Fruit fly (Drosophila melanogaster) whole organism, embryonic: Measurements from ENCODE around the gene AlaRS.

Source experiments
- Adf1 ChIP-seq: fragments of 200-800 bp; sonication (Bioruptor generic); IDR thresholded peaks from 2 replicates; pipeline ENCODE4 v1.3.6; 2022; ENCODE audit warnings: missing biosample characterization, missing genetic modification characterization
- Atf-2 ChIP-seq: fragments of 200-800 bp; sonication (Bioruptor generic); optimal IDR thresholded peaks from 2 replicates; lab custom pipeline; 2016; ENCODE audit warnings: missing biosample characterization, missing genetic modification characterization
- C15 ChIP-seq: fragments of 200-800 bp; sonication (Bioruptor generic); IDR thresholded peaks from 3 replicates; pipeline ENCODE4 v1.3.6; 2022; ENCODE audit warnings: missing biosample characterization, missing genetic modification characterization
- CG10979 ChIP-seq: fragments of 200-800 bp; sonication (Bioruptor generic); optimal IDR thresholded peaks from 2 replicates; lab custom pipeline; 2018; ENCODE audit warnings: missing biosample characterization, mild to moderate bottlenecking, missing genetic modification characterization, moderate library complexity
- CG13424 ChIP-seq: fragments of 200-800 bp; sonication (Bioruptor generic); optimal IDR thresholded peaks from 2 replicates; lab custom pipeline; 2019; ENCODE audit warnings: missing biosample characterization, mild to moderate bottlenecking, missing genetic modification characterization, moderate library complexity
- CG14667 ChIP-seq: fragments of 200-800 bp; sonication (Bioruptor generic); IDR thresholded peaks from 2 replicates; pipeline ENCODE4 v1.3.6; 2022; ENCODE audit warnings: missing biosample characterization, missing genetic modification characterization
- CG14710 ChIP-seq: fragments of 200-800 bp; sonication (Bioruptor generic); optimal IDR thresholded peaks from 3 replicates; lab custom pipeline; 2019; ENCODE audit warnings: missing biosample characterization, mild to moderate bottlenecking, missing genetic modification characterization, moderate library complexity
- CG14965 ChIP-seq: fragments of 200-800 bp; sonication (Bioruptor generic); optimal IDR thresholded peaks from 2 replicates; lab custom pipeline; 2016; ENCODE audit warnings: missing biosample characterization, missing genetic modification characterization, borderline replicate concordance
- CG15011 ChIP-seq: fragments of 200-800 bp; sonication (Bioruptor generic); optimal IDR thresholded peaks from 3 replicates; lab custom pipeline; 2018; ENCODE audit warnings: missing biosample characterization, mild to moderate bottlenecking, missing genetic modification characterization
- CG15269 ChIP-seq: fragments of 200-800 bp; sonication (Bioruptor generic); optimal IDR thresholded peaks from 2 replicates; lab custom pipeline; 2018; ENCODE audit warnings: missing biosample characterization, mild to moderate bottlenecking, missing genetic modification characterization, moderate library complexity
- CG1602 ChIP-seq: fragments of 200-800 bp; sonication (Bioruptor generic); optimal IDR thresholded peaks from 3 replicates; lab custom pipeline; 2016; ENCODE audit warnings: missing biosample characterization, missing genetic modification characterization
- CG17328 ChIP-seq: fragments of 200-800 bp; sonication (Bioruptor generic); IDR thresholded peaks from 2 replicates; pipeline ENCODE4 v1.3.6; 2022; ENCODE audit warnings: missing biosample characterization, missing genetic modification characterization
- CG17612 ChIP-seq: fragments of 200-800 bp; sonication (Bioruptor generic); IDR thresholded peaks from 2 replicates; pipeline ENCODE4 v1.3.6; 2022; ENCODE audit warnings: missing biosample characterization, missing genetic modification characterization
- CG17912 ChIP-seq: fragments of 200-800 bp; sonication (Bioruptor generic); optimal IDR thresholded peaks from 2 replicates; lab custom pipeline; 2018; ENCODE audit warnings: missing biosample characterization, mild to moderate bottlenecking, missing genetic modification characterization
- CG3065 ChIP-seq: fragments of 200-800 bp; sonication (Bioruptor generic); optimal IDR thresholded peaks from 2 replicates; lab custom pipeline; 2016; ENCODE audit warnings: missing biosample characterization, missing genetic modification characterization
- CG32772 ChIP-seq: fragments of 200-800 bp; sonication (Bioruptor generic); IDR thresholded peaks from 2 replicates; pipeline ENCODE4 v1.3.6; 2022; ENCODE audit warnings: missing biosample characterization, missing genetic modification characterization
- CG43689 ChIP-seq: fragments of 200-800 bp; sonication (Bioruptor generic); IDR thresholded peaks from 2 replicates; pipeline ENCODE4 v1.3.6; 2022; ENCODE audit warnings: missing biosample characterization, missing genetic modification characterization
- CG6765 ChIP-seq: fragments of 200-800 bp; sonication (Bioruptor generic); optimal IDR thresholded peaks from 3 replicates; lab custom pipeline; 2017; ENCODE audit warnings: missing biosample characterization, mild to moderate bottlenecking, missing genetic modification characterization
- CG7271 ChIP-seq: fragments of 200-800 bp; sonication (Bioruptor generic); optimal IDR thresholded peaks from 2 replicates; lab custom pipeline; 2018; ENCODE audit warnings: missing biosample characterization, mild to moderate bottlenecking, missing genetic modification characterization, moderate library complexity
- CTCF ChIP-seq: fragments of 200-800 bp; sonication (Bioruptor generic); optimal IDR thresholded peaks from 2 replicates; lab custom pipeline; 2017; ENCODE audit warnings: missing biosample characterization, mild to moderate bottlenecking, missing genetic modification characterization, moderate library complexity
- Dbx ChIP-seq: fragments of 200-800 bp; sonication (Bioruptor generic); IDR thresholded peaks from 3 replicates; pipeline ENCODE4 v1.3.6; 2022; ENCODE audit warnings: missing biosample characterization, missing genetic modification characterization
- Dek ChIP-seq: fragments of 200-800 bp; sonication (Bioruptor generic); optimal IDR thresholded peaks from 3 replicates; lab custom pipeline; 2019; ENCODE audit warnings: missing biosample characterization, mild to moderate bottlenecking, missing genetic modification characterization, moderate library complexity
- Dref ChIP-seq: fragments of 200-800 bp; sonication (Bioruptor generic); IDR thresholded peaks from 2 replicates; pipeline ENCODE4 v1.3.6; 2022; ENCODE audit warnings: missing biosample characterization, missing genetic modification characterization
- E2f2 ChIP-seq: fragments of 200-800 bp; sonication (Bioruptor generic); IDR thresholded peaks from 2 replicates; pipeline ENCODE4 v1.3.6; 2022; ENCODE audit warnings: missing biosample characterization, missing genetic modification characterization
- Gug ChIP-seq: fragments of 200-800 bp; sonication (Bioruptor generic); IDR thresholded peaks from 4 replicates; pipeline ENCODE4 v1.3.6; 2022; ENCODE audit warnings: missing biosample characterization, missing genetic modification characterization
- HLH3B ChIP-seq: fragments of 200-800 bp; sonication (Bioruptor generic); IDR thresholded peaks from 2 replicates; pipeline ENCODE4 v1.3.6; 2022; ENCODE audit warnings: missing biosample characterization, missing genetic modification characterization
- Hey ChIP-seq: fragments of 200-800 bp; sonication (Bioruptor generic); optimal IDR thresholded peaks from 3 replicates; lab custom pipeline; 2018; ENCODE audit warnings: missing biosample characterization, mild to moderate bottlenecking, missing genetic modification characterization
- MESR4 ChIP-seq: fragments of 200-800 bp; sonication (Bioruptor generic); optimal IDR thresholded peaks from 2 replicates; lab custom pipeline; 2018; ENCODE audit warnings: missing biosample characterization, mild to moderate bottlenecking, missing genetic modification characterization, moderate library complexity
- MTF-1 ChIP-seq: fragments of 200-800 bp; sonication (Bioruptor generic); optimal IDR thresholded peaks from 2 replicates; lab custom pipeline; 2018; ENCODE audit warnings: missing biosample characterization, mild to moderate bottlenecking, missing genetic modification characterization, borderline replicate concordance
- Mes4 ChIP-seq: fragments of 200-800 bp; sonication (Bioruptor generic); optimal IDR thresholded peaks from 2 replicates; lab custom pipeline; 2016; ENCODE audit warnings: missing biosample characterization, missing genetic modification characterization
- Vsx1 ChIP-seq: fragments of 200-800 bp; sonication (Bioruptor generic); optimal IDR thresholded peaks from 2 replicates; lab custom pipeline; 2017; ENCODE audit warnings: missing biosample characterization, mild to moderate bottlenecking, missing genetic modification characterization, missing genetic modification reagents
- Xrp1 ChIP-seq: fragments of 200-800 bp; sonication (Bioruptor generic); IDR thresholded peaks from 2 replicates; pipeline ENCODE4 v1.3.6; 2022; ENCODE audit warnings: missing biosample characterization, missing genetic modification characterization
- da ChIP-seq: fragments of 200-800 bp; sonication (Bioruptor generic); optimal IDR thresholded peaks from 2 replicates; lab custom pipeline; 2016; ENCODE audit warnings: missing biosample characterization, missing genetic modification characterization
- dimm ChIP-seq: fragments of 200-800 bp; sonication (Bioruptor generic); IDR thresholded peaks from 2 replicates; pipeline ENCODE4 v1.3.6; 2022; ENCODE audit warnings: missing biosample characterization, missing genetic modification characterization
- dm ChIP-seq: fragments of 200-800 bp; sonication (Bioruptor generic); optimal IDR thresholded peaks from 3 replicates; lab custom pipeline; 2016; ENCODE audit warnings: missing biosample characterization, missing genetic modification characterization
- dpn ChIP-seq, 2 experiments: fragments of 200-800 bp; sonication (Bioruptor generic); optimal IDR thresholded peaks; 3 replicates each; lab custom pipeline; 2016; ENCODE audit warnings: missing biosample characterization in 2 of 2, missing genetic modification characterization in 2 of 2
- emc ChIP-seq: fragments of 200-800 bp; sonication (Bioruptor generic); optimal IDR thresholded peaks from 2 replicates; lab custom pipeline; 2016; ENCODE audit warnings: missing biosample characterization, missing genetic modification characterization
- gcm ChIP-seq: fragments of 200-800 bp; sonication (Bioruptor generic); optimal IDR thresholded peaks from 2 replicates; lab custom pipeline; 2019; ENCODE audit warnings: missing biosample characterization, mild to moderate bottlenecking, missing genetic modification characterization, moderate library complexity
- gro ChIP-seq: fragments of 200-800 bp; sonication (Bioruptor generic); optimal IDR thresholded peaks from 2 replicates; lab custom pipeline; 2016; ENCODE audit warnings: missing biosample characterization, missing genetic modification characterization
- h ChIP-seq: fragments of >200 bp; optimal IDR thresholded peaks from 2 replicates; lab custom pipeline; 2017
- inv ChIP-seq: fragments of 200-800 bp; sonication (Bioruptor generic); IDR thresholded peaks from 2 replicates; pipeline ENCODE4 v1.3.6; 2022; ENCODE audit warnings: missing biosample characterization, missing genetic modification characterization; ENCODE audit not compliant: partially characterized antibody
- knrl ChIP-seq: fragments of 200-800 bp; sonication (Bioruptor generic); IDR thresholded peaks from 3 replicates; pipeline ENCODE4 v1.3.6; 2022; ENCODE audit warnings: missing biosample characterization, missing genetic modification characterization; ENCODE audit not compliant: partially characterized antibody
- lov ChIP-seq, 2 experiments: fragments of 200-800 bp in 1 of 2; fragments of >200 bp in 1 of 2; sonication (Bioruptor generic) in 1 of 2; IDR thresholded peaks in 1 of 2; optimal IDR thresholded peaks in 1 of 2; 2 replicates in 1 of 2; 3 replicates in 1 of 2; pipeline versions ENCODE4 v1.3.6 to Lab custom; 2017 to 2022; ENCODE audit warnings: missing biosample characterization in 1 of 2, missing genetic modification characterization in 1 of 2
- nerfin-2 ChIP-seq: fragments of 200-800 bp; sonication (Bioruptor generic); IDR thresholded peaks from 2 replicates; pipeline ENCODE4 v1.3.6; 2022; ENCODE audit warnings: missing biosample characterization, missing genetic modification characterization; ENCODE audit not compliant: partially characterized antibody
- pum ChIP-seq: fragments of 200-800 bp; sonication (Bioruptor generic); optimal IDR thresholded peaks from 2 replicates; lab custom pipeline; 2016; ENCODE audit warnings: missing biosample characterization, missing genetic modification characterization
- salm ChIP-seq: fragments of 200-800 bp; sonication (Bioruptor generic); optimal IDR thresholded peaks from 2 replicates; lab custom pipeline; 2018; ENCODE audit warnings: missing biosample characterization, mild to moderate bottlenecking, missing genetic modification characterization
- schlank ChIP-seq: fragments of 200-800 bp; sonication (Bioruptor generic); optimal IDR thresholded peaks from 2 replicates; lab custom pipeline; 2018; ENCODE audit warnings: missing biosample characterization, mild to moderate bottlenecking, missing genetic modification characterization
- shn ChIP-seq: fragments of 200-800 bp; sonication (Bioruptor generic); optimal IDR thresholded peaks from 3 replicates; lab custom pipeline; 2016; ENCODE audit warnings: missing biosample characterization, missing genetic modification characterization
- slp2 ChIP-seq: fragments of 200-800 bp; sonication (Bioruptor generic); optimal IDR thresholded peaks from 2 replicates; lab custom pipeline; 2016; ENCODE audit warnings: missing biosample characterization, missing genetic modification characterization
- ssp ChIP-seq: fragments of 200-800 bp; sonication (Bioruptor generic); IDR thresholded peaks from 2 replicates; pipeline ENCODE4 v1.3.6; 2022; ENCODE audit warnings: missing biosample characterization, missing genetic modification characterization
- trem ChIP-seq: fragments of 200-800 bp; optimal IDR thresholded peaks from 3 replicates; lab custom pipeline; 2019; ENCODE audit warnings: missing biosample characterization, mild to moderate bottlenecking, missing genetic modification characterization, moderate library complexity
- tup ChIP-seq: fragments of 200-800 bp; sonication (Bioruptor generic); optimal IDR thresholded peaks from 2 replicates; lab custom pipeline; 2016; ENCODE audit warnings: missing biosample characterization, mild to moderate bottlenecking, missing genetic modification characterization, moderate library complexity

The AlaRS gene

DNA sequence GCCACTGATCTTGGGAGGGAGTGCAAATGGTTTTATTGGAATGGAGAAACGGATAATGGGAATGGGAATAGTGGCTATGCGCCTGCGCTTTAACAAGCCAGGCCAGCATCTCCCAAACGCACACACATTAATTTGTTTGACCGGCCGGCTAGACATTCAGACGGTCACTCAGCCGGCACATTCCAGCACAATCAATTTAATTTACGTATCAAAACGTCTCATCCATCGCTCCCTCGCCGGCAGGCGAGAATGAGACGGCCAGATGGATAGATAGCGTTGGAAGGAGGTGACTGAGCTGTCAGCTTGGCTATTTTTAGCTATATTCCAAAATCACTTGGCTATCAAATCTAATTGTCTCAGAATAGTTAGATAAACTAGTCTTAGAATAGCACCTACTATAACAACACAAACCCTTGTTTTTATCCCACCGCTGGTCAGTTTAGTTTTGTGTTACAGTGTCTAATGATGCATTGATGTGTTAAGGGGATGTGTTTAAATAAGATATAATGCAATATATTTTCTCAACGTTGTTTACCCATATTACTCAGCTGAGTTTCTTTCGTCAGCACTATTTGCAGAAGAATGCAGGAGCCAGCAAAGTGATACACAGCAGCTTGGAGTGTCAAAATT, 42.0 kb upstream of the AlaRS start (continued):
- TF ChIP-seq CG15269 (tag; lab: Kevin White, UChicago): no peak
- no peak for TF ChIP-seq tup (GFP tag; lab: Kevin White, UChicago)
- no peak for TF ChIP-seq CG32772
- TF ChIP-seq CG43689 (GFP tag; lab: Robert Waterston, UW): no peak
- TF ChIP-seq salm (tag; lab: Kevin White, UChicago): no peak
- TF ChIP-seq CG14710: peak; percentile 39
- TF ChIP-seq emc (GFP tag; lab: Kevin White, UChicago): no peak
- no peak for TF ChIP-seq E2f2
- TF ChIP-seq CG7271 (tag; lab: Kevin White, UChicago): no peak
- TF ChIP-seq CG17612 (GFP tag; lab: Robert Waterston, UW): no peak
- no peak for TF ChIP-seq dimm
- TF ChIP-seq shn (GFP tag; lab: Kevin White, UChicago): no peak
- no peak for TF ChIP-seq schlank
- no peak for TF ChIP-seq Adf1
- TF ChIP-seq trem (tag; lab: Kevin White, UChicago): no peak
- no peak for TF ChIP-seq knrl
- no peak for TF ChIP-seq inv
- TF ChIP-seq CG3065 (GFP tag; lab: Kevin White, UChicago): no peak
- TF ChIP-seq MESR4 (GFP tag; lab: Kevin White, UChicago): no peak
- no peak for TF ChIP-seq MTF-1 (GFP tag; lab: Kevin White, UChicago)
- TF ChIP-seq CG17328: no peak
- TF ChIP-seq HLH3B (GFP tag; lab: Robert Waterston, UW): no peak
- TF ChIP-seq da (GFP tag; lab: Kevin White, UChicago): no peak
- no peak for TF ChIP-seq Dbx
- no peak for TF ChIP-seq lov (optimal IDR thresholded peaks at IDR 0.05; lab: Kevin White, UChicago)
- TF ChIP-seq lov (GFP tag; IDR thresholded peaks at IDR 0.05; lab: Robert Waterston, UW): no peak
- no peak for TF ChIP-seq Vsx1 (GFP tag; lab: Kevin White, UChicago)
- no peak for TF ChIP-seq CG14667
- TF ChIP-seq gro: no peak
- no peak for TF ChIP-seq Gug (GFP tag; lab: Robert Waterston, UW)
- no peak for TF ChIP-seq CG6765 (GFP tag; lab: Kevin White, UChicago)
- no peak; the same call in 1 of the 2 replicates for TF ChIP-seq Xrp1 (GFP tag; lab: Robert Waterston, UW)
- no peak for TF ChIP-seq CTCF (GFP tag; lab: Kevin White, UChicago)
- TF ChIP-seq C15 (GFP tag; lab: Robert Waterston, UW): no peak
- TF ChIP-seq CG17912 (GFP tag; lab: Kevin White, UChicago): no peak
- no peak for TF ChIP-seq CG14965
- peak; percentile 14 for TF ChIP-seq CG13424 (tag; lab: Kevin White, UChicago)
- TF ChIP-seq ssp (GFP tag; lab: Robert Waterston, UW): no peak
- TF ChIP-seq pum: no peak
- no peak for TF ChIP-seq Hey (tag; lab: Kevin White, UChicago)
- TF ChIP-seq Dek: no peak
- no peak for TF ChIP-seq h
- no peak for TF ChIP-seq Atf-2 (GFP tag; lab: Kevin White, UChicago)
- no peak for TF ChIP-seq slp2 (GFP tag; lab: Kevin White, UChicago)
- TF ChIP-seq nerfin-2: no peak
- no peak for TF ChIP-seq dm (GFP tag; lab: Kevin White, UChicago)
- no peak for TF ChIP-seq Dref (GFP tag; lab: Robert Waterston, UW)
- no peak for TF ChIP-seq dpn (GFP tag; optimal IDR thresholded peaks at IDR 0.05; lab: Kevin White, UChicago)
- TF ChIP-seq gcm: no peak
- TF ChIP-seq CG1602 (GFP tag; lab: Kevin White, UChicago): peak; percentile 33
- no peak for TF ChIP-seq CG15011 (GFP tag; lab: Kevin White, UChicago)
- TF ChIP-seq Mes4 (GFP tag; lab: Kevin White, UChicago): peak; percentile 9
- TF ChIP-seq CG10979: peak; percentile 22
